Worm (Caenorhabditis elegans) whole organism, mixed stage, embryonic: ENCODE measurements around the gene srt-8.

Source experiments
- ceh-83 ChIP-seq: fragments of 200-800 bp; sonication (Bioruptor generic); optimal IDR thresholded peaks from 2 replicates; lab custom pipeline; 2018; ENCODE audit warnings: mild to moderate bottlenecking, missing genetic modification characterization, missing compliant biosample characterization
- drap-1 ChIP-seq: fragments of 200-800 bp; sonication (Bioruptor generic); optimal IDR thresholded peaks from 3 replicates; lab custom pipeline; 2018; ENCODE audit warnings: mild to moderate bottlenecking, missing genetic modification characterization, missing compliant biosample characterization
- elt-3 ChIP-seq: fragments of 150-350 bp; optimal IDR thresholded peaks from 2 replicates; lab custom pipeline; 2014; ENCODE audit warnings: missing biosample characterization, missing genetic modification characterization
- lin-13 ChIP-seq: fragments of 150-350 bp; optimal IDR thresholded peaks from 2 replicates; lab custom pipeline; 2014; ENCODE audit warnings: missing biosample characterization, missing genetic modification characterization
- mep-1 ChIP-seq: fragments of 150-350 bp; optimal IDR thresholded peaks from 2 replicates; lab custom pipeline; 2017; ENCODE audit warnings: missing biosample characterization, missing genetic modification reagents, missing genetic modification characterization, inconsistent platforms
- nhr-2 ChIP-seq: fragments of 150-350 bp; optimal IDR thresholded peaks from 2 replicates; lab custom pipeline; 2014; ENCODE audit warnings: missing biosample characterization, missing genetic modification characterization
- nhr-237 ChIP-seq: fragments of 150-350 bp; optimal IDR thresholded peaks from 2 replicates; lab custom pipeline; 2014; ENCODE audit warnings: missing biosample characterization, missing genetic modification characterization
- nhr-76 ChIP-seq: sonication (generic microtip); optimal IDR thresholded peaks from 2 replicates; lab custom pipeline; 2017; ENCODE audit warnings: missing biosample characterization, missing genetic modification characterization
- snpc-4 ChIP-seq: fragments of 150-350 bp; optimal IDR thresholded peaks from 2 replicates; lab custom pipeline; 2014; ENCODE audit warnings: missing biosample characterization, missing genetic modification characterization
- sptf-1 ChIP-seq: sonication (generic microtip); optimal IDR thresholded peaks from 2 replicates; lab custom pipeline; 2017; ENCODE audit warnings: mild to moderate bottlenecking, missing genetic modification characterization, moderate library complexity, missing compliant biosample characterization
- unc-39 ChIP-seq: fragments of 150-350 bp; optimal IDR thresholded peaks from 2 replicates; lab custom pipeline; 2014; ENCODE audit warnings: missing biosample characterization, missing genetic modification characterization
- unc-62 ChIP-seq: fragments of 150-350 bp; optimal IDR thresholded peaks from 2 replicates; lab custom pipeline; 2014; ENCODE audit warnings: missing biosample characterization, missing genetic modification reagents, missing genetic modification characterization
- ztf-11 ChIP-seq: fragments of 150-350 bp; optimal IDR thresholded peaks from 2 replicates; lab custom pipeline; 2014; ENCODE audit warnings: missing biosample characterization, missing genetic modification characterization

- TF ChIP-seq ceh-83 (GFP tag; lab: Kevin White, UChicago) (no peak), snpc-4 (tag; lab: Kevin White, UChicago) (no peak), nhr-76 (no peak), lin-13 (no peak), mep-1 (tag; lab: Kevin White, UChicago) (no peak), ztf-11 (tag; lab: Kevin White, UChicago) (no peak), drap-1 (no peak), nhr-2 (tag; lab: Kevin White, UChicago) (no peak), unc-62 (GFP tag; lab: Kevin White, UChicago) (no peak), nhr-237 (tag; lab: Kevin White, UChicago) (no peak), elt-3 (tag; lab: Kevin White, UChicago) (no peak), unc-39 (tag; lab: Kevin White, UChicago) (no peak), sptf-1 (tag; lab: Kevin White, UChicago) (no peak)
These were observed 48.3 kb upstream of the srt-8 start for ce11 chrV:3038058-3038457.
